Fruit fly (Drosophila melanogaster): ENCODE measurements around the gene spir.

The spir gene

dm6 chr2L:20287189-20287588, 23.8 kb upstream of the spir start (continued):
- TF ChIP-seq CG14965 (GFP tag; optimal IDR thresholded peaks at IDR 0.05; ENCODE audit: borderline replicate concordance) (no peak), CG3726 (GFP tag; IDR thresholded peaks at IDR 0.05) (no peak), CG18764 (GFP tag; optimal IDR thresholded peaks at IDR 0.05) (peak; percentile 31), CHES-1-like (GFP tag; optimal IDR thresholded peaks at IDR 0.05) (peak; percentile 56), CG11398 (GFP tag; optimal IDR thresholded peaks at IDR 0.05) (peak; percentile 4), ara (GFP tag; IDR thresholded peaks at IDR 0.05) (no peak), Sox102F (GFP tag; optimal IDR thresholded peaks at IDR 0.05) (no peak), ATbp (GFP tag; optimal IDR thresholded peaks at IDR 0.05) (peak; percentile 83), Lhr (GFP tag; optimal IDR thresholded peaks at IDR 0.05) (peak; percentile 60), CG6654 (GFP tag; optimal IDR thresholded peaks at IDR 0.05) (peak; percentile 52), Hey (tag; optimal IDR thresholded peaks at IDR 0.05) (peak; percentile 42), CrebB (tag; optimal IDR thresholded peaks at IDR 0.05) (peak; percentile 77), Stat92E (GFP tag; optimal IDR thresholded peaks at IDR 0.05) (no peak), CG11504 (tag; optimal IDR thresholded peaks at IDR 0.05) (peak; percentile 45), tx (GFP tag; optimal IDR thresholded peaks at IDR 0.05) (no peak), CG11093 (GFP tag; IDR thresholded peaks at IDR 0.05) (no peak), zf30C (GFP tag; optimal IDR thresholded peaks at IDR 0.05) (no peak), trem (tag; optimal IDR thresholded peaks at IDR 0.05) (peak; percentile 21), CG2116 (GFP tag; optimal IDR thresholded peaks at IDR 0.05) (peak; percentile 72), CG3281 (GFP tag; optimal IDR thresholded peaks at IDR 0.05) (peak; percentile 76), CG32532 (GFP tag; IDR thresholded peaks at IDR 0.05) (peak; percentile 55; the same call in 1 of the 2 replicates), CG6765 (GFP tag; optimal IDR thresholded peaks at IDR 0.05) (peak; percentile 78), CG17829 (tag; optimal IDR thresholded peaks at IDR 0.05) (peak; percentile 39), CG12769 (tag; optimal IDR thresholded peaks at IDR 0.05) (peak; percentile 14), CG31441 (GFP tag; IDR thresholded peaks at IDR 0.05) (0 out of 2 replicates have a peak, but pooled peaks have one; percentile 43), CG8359 (GFP tag; optimal IDR thresholded peaks at IDR 0.05; ENCODE audit: borderline replicate concordance) (peak; percentile 61), sima (GFP tag; optimal IDR thresholded peaks at IDR 0.05) (peak; percentile 8), Opbp (GFP tag; IDR thresholded peaks at IDR 0.05; ENCODE audit: partially characterized antibody) (no peak), mld (GFP tag; IDR thresholded peaks at IDR 0.05; ENCODE audit: partially characterized antibody) (no peak), CG2120 (GFP tag; optimal IDR thresholded peaks at IDR 0.05) (no peak), CG10274 (GFP tag; optimal IDR thresholded peaks at IDR 0.05) (peak; percentile 30), slbo (GFP tag; IDR thresholded peaks at IDR 0.05) (peak; percentile 39; the same call in 1 of the 2 replicates), Sry-δ (GFP tag; optimal IDR thresholded peaks at IDR 0.05) (no peak), Nf-YB (GFP tag; optimal IDR thresholded peaks at IDR 0.05) (peak; percentile 48), CG17802 (tag; optimal IDR thresholded peaks at IDR 0.05) (peak; percentile 54), CG10565 (GFP tag; optimal IDR thresholded peaks at IDR 0.05) (no peak), sim (GFP tag; IDR thresholded peaks at IDR 0.05) (peak; percentile 74), wek (GFP tag; optimal IDR thresholded peaks at IDR 0.05) (peak; percentile 92), CG12155 (GFP tag; optimal IDR thresholded peaks at IDR 0.05) (no peak), da (GFP tag; optimal IDR thresholded peaks at IDR 0.05) (no peak), Doc2 (GFP tag; IDR thresholded peaks at IDR 0.05) (no peak), cwo (GFP tag; optimal IDR thresholded peaks at IDR 0.05) (no peak), ken (GFP tag; IDR thresholded peaks at IDR 0.05) (peak; percentile 50; the same call in 2 of the 3 replicates), luna (GFP tag; optimal IDR thresholded peaks at IDR 0.05) (no peak), NC2α (GFP tag; optimal IDR thresholded peaks at IDR 0.05) (peak; percentile 31), fd96Cb (tag; optimal IDR thresholded peaks at IDR 0.05) (no peak), unpg (GFP tag; optimal IDR thresholded peaks at IDR 0.05) (peak; percentile 82), dati (GFP tag; IDR thresholded peaks at IDR 0.05) (no peak), B-H2 (GFP tag; optimal IDR thresholded peaks at IDR 0.05) (peak; percentile 55), CG16863 (GFP tag; optimal IDR thresholded peaks at IDR 0.05) (peak; percentile 30)

All from whole organism, embryonic.